Worm (Caenorhabditis elegans) whole organism, L4 larva: Measurements from ENCODE around the gene aakg-1.

Experiments used
- ama-1 ChIP-seq: fragments of 150-350 bp; optimal IDR thresholded peaks from 2 replicates; lab custom pipeline; 2014; ENCODE audit warnings: inconsistent platforms, mixed read lengths
- attf-4 ChIP-seq: sonication (generic microtip); optimal IDR thresholded peaks from 3 replicates; lab custom pipeline; 2017; ENCODE audit warnings: missing biosample characterization, missing genetic modification characterization
- ces-1 ChIP-seq: fragments of 150-350 bp; sonication (generic microtip); optimal IDR thresholded peaks from 4 replicates; lab custom pipeline; 2014; ENCODE audit warnings: missing biosample characterization, missing genetic modification reagents, missing genetic modification characterization
- dve-1 ChIP-seq: sonication (generic microtip); optimal IDR thresholded peaks from 2 replicates; lab custom pipeline; 2017; ENCODE audit warnings: antibody characterized with exemption, mild to moderate bottlenecking, missing genetic modification characterization, missing compliant biosample characterization; ENCODE audit not compliant: insufficient read depth
- fkh-10 ChIP-seq: fragments of 150-350 bp; optimal IDR thresholded peaks from 2 replicates; lab custom pipeline; 2014; ENCODE audit warnings: missing biosample characterization, missing genetic modification reagents, missing genetic modification characterization
- lin-39 ChIP-seq: fragments of 150-350 bp; optimal IDR thresholded peaks from 2 replicates; lab custom pipeline; 2014; ENCODE audit warnings: missing biosample characterization, missing genetic modification reagents, missing genetic modification characterization
- nhr-237 ChIP-seq: sonication (generic microtip); optimal IDR thresholded peaks from 2 replicates; lab custom pipeline; 2017; ENCODE audit warnings: missing biosample characterization, missing genetic modification characterization
- nhr-25 ChIP-seq: sonication (generic microtip); optimal IDR thresholded peaks from 2 replicates; lab custom pipeline; 2017; ENCODE audit warnings: missing genetic modification characterization, mild to moderate bottlenecking, missing compliant biosample characterization, antibody characterized with exemption, moderate library complexity, borderline replicate concordance; ENCODE audit not compliant: insufficient read depth
- nhr-42 ChIP-seq: fragments of 200-800 bp; sonication (Bioruptor generic); IDR thresholded peaks from 2 replicates; pipeline ENCODE4 v1.3.6; 2022; ENCODE audit warnings: missing genetic modification characterization, missing compliant biosample characterization
- pqm-1 ChIP-seq: sonication (generic microtip); optimal IDR thresholded peaks from 2 replicates; lab custom pipeline; 2017; ENCODE audit warnings: missing biosample characterization, missing genetic modification characterization
- rbr-2 ChIP-seq: sonication (generic microtip); optimal IDR thresholded peaks from 2 replicates; lab custom pipeline; 2016; ENCODE audit warnings: missing genotype, missing genetic modification characterization, missing compliant biosample characterization
- skn-1 ChIP-seq: fragments of 150-350 bp; optimal IDR thresholded peaks from 2 replicates; lab custom pipeline; 2014; ENCODE audit warnings: missing biosample characterization, missing genetic modification characterization
- tag-97 ChIP-seq: fragments of 200-800 bp; sonication (Bioruptor generic); IDR thresholded peaks from 2 replicates; pipeline ENCODE4 v1.3.6; 2022; ENCODE audit warnings: missing genetic modification characterization, missing compliant biosample characterization
- unc-39 ChIP-seq: sonication (generic microtip); optimal IDR thresholded peaks from 2 replicates; lab custom pipeline; 2017; ENCODE audit warnings: missing biosample characterization, missing genetic modification characterization

- TF ChIP-seq tag-97 (GFP tag; lab: Robert Waterston, UW) (no peak), nhr-25 (tag; lab: Kevin White, UChicago) (no peak), fkh-10 (GFP tag; lab: Kevin White, UChicago) (peak; percentile 75), unc-39 (tag; lab: Kevin White, UChicago) (no peak), nhr-42 (GFP tag; lab: Robert Waterston, UW) (no peak), attf-4 (tag; lab: Kevin White, UChicago) (no peak), lin-39 (tag; lab: Kevin White, UChicago) (no peak), ama-1 (lab: Kevin White, UChicago) (no peak), skn-1 (tag; lab: Kevin White, UChicago) (no peak), nhr-237 (tag; lab: Kevin White, UChicago) (no peak), dve-1 (tag; lab: Kevin White, UChicago) (peak; percentile 49), ces-1 (GFP tag; lab: Kevin White, UChicago) (no peak), rbr-2 (tag; lab: Kevin White, UChicago) (peak; percentile 78), pqm-1 (tag; lab: Kevin White, UChicago) (peak; percentile 17)
Measured at ce11 chrIII:12558097-12558594, 17.1 kb downstream of the aakg-1 start.
